ENCODE assay signal across 1 fruit fly cellular context in genomic region chr3R:6881264-6882014, dm6.
A peak's percentile ranks its signal among the peaks of the same experiment; 100 is the strongest.
TF ChIP-seq lines count a peak whose summit lies in the region.

No protein-coding gene starts in this region.

TF ChIP-seq in whole organism, embryonic, 481 proteins besides CTCF, POLR2A, EP300 and RAD21 (continued from another document and continues in another):
- TF ChIP-seq sna (GFP tag; IDR thresholded peaks at IDR 0.05; lab: Robert Waterston, UW; ENCODE audit: partially characterized antibody) (no peak), CG8478 (optimal IDR thresholded peaks at IDR 0.05; lab: Kevin White, UChicago) (no peak), grn (GFP tag; optimal IDR thresholded peaks at IDR 0.05; lab: Kevin White, UChicago) (no peak), CG2129 (GFP tag; IDR thresholded peaks at IDR 0.05; lab: Robert Waterston, UW; ENCODE audit: partially characterized antibody) (no peak), h (optimal IDR thresholded peaks at IDR 0.05; lab: Kevin White, UChicago) (no peak), Ets65A (GFP tag; lab: Kevin White, UChicago) (peak; percentile 90), CG15269 (tag; optimal IDR thresholded peaks at IDR 0.05; lab: Kevin White, UChicago) (no peak), BtbVII (GFP tag; optimal IDR thresholded peaks at IDR 0.05; lab: Kevin White, UChicago) (no peak), p53 (GFP tag; optimal IDR thresholded peaks at IDR 0.05; lab: Kevin White, UChicago) (no peak), CG4730 (GFP tag; IDR thresholded peaks at IDR 0.05; lab: Robert Waterston, UW) (no peak), CG30020 (tag; optimal IDR thresholded peaks at IDR 0.05; lab: Kevin White, UChicago) (no peak), CG18476 (GFP tag; optimal IDR thresholded peaks at IDR 0.05; lab: Kevin White, UChicago) (peak; percentile 98), her (GFP tag; optimal IDR thresholded peaks at IDR 0.05; lab: Kevin White, UChicago) (peak; percentile 21), Gug (GFP tag; IDR thresholded peaks at IDR 0.05; lab: Robert Waterston, UW) (peak; percentile 28; the same call in 2 of the 4 replicates), NK7.1 (GFP tag; optimal IDR thresholded peaks at IDR 0.05; lab: Kevin White, UChicago) (peak; percentile 47), Mad (GFP tag; optimal IDR thresholded peaks at IDR 0.05; lab: Kevin White, UChicago) (peak; percentile 32), Blimp-1 (GFP tag; optimal IDR thresholded peaks at IDR 0.05; lab: Kevin White, UChicago) (peak; percentile 75), MTF-1 (GFP tag; optimal IDR thresholded peaks at IDR 0.05; lab: Kevin White, UChicago; ENCODE audit: borderline replicate concordance) (no peak), CG13424 (tag; optimal IDR thresholded peaks at IDR 0.05; lab: Kevin White, UChicago) (peak; percentile 74), insv (GFP tag; optimal IDR thresholded peaks at IDR 0.05; lab: Kevin White, UChicago) (no peak), zen2 (GFP tag; IDR thresholded peaks at IDR 0.05; lab: Robert Waterston, UW; ENCODE audit: partially characterized antibody) (no peak), CG10431 (GFP tag; optimal IDR thresholded peaks at IDR 0.05; lab: Kevin White, UChicago) (peak; percentile 23), Pdp1 (GFP tag; optimal IDR thresholded peaks at IDR 0.05; lab: Kevin White, UChicago) (peak in 1 of 2 experiments; percentile 42), CG2875 (GFP tag; optimal IDR thresholded peaks at IDR 0.05; lab: Kevin White, UChicago) (peak; percentile 53), Ada2b (GFP tag; IDR thresholded peaks at IDR 0.05; lab: Robert Waterston, UW) (peak; percentile 16; the same call in 1 of the 2 replicates), esg (GFP tag; conservative IDR thresholded peaks at IDR 0.05; lab: Robert Waterston, UW) (peak; percentile 29), Sin3A (optimal IDR thresholded peaks at IDR 0.05; lab: Kevin White, UChicago) (no peak), C15 (GFP tag; IDR thresholded peaks at IDR 0.05; lab: Robert Waterston, UW) (no peak), Sox100B (GFP tag; optimal IDR thresholded peaks at IDR 0.05; lab: Kevin White, UChicago) (peak; percentile 64), CG5953 (GFP tag; IDR thresholded peaks at IDR 0.05; lab: Robert Waterston, UW) (peak; percentile 25; the same call in 1 of the 2 replicates), Atf6 (GFP tag; IDR thresholded peaks at IDR 0.05; lab: Robert Waterston, UW) (no peak; the same call in 1 of the 2 replicates), CG4360 (GFP tag; IDR thresholded peaks at IDR 0.05; lab: Robert Waterston, UW) (no peak), pfk (GFP tag; optimal IDR thresholded peaks at IDR 0.05; lab: Kevin White, UChicago) (no peak), pb (GFP tag; optimal IDR thresholded peaks at IDR 0.05; lab: Kevin White, UChicago) (peak; percentile 14), rib (GFP tag; IDR thresholded peaks at IDR 0.05; lab: Robert Waterston, UW) (no peak), tup (GFP tag; optimal IDR thresholded peaks at IDR 0.05; lab: Kevin White, UChicago) (no peak), CG5180 (GFP tag; optimal IDR thresholded peaks at IDR 0.05; lab: Kevin White, UChicago) (no peak), YL-1 (GFP tag; optimal IDR thresholded peaks at IDR 0.05; lab: Kevin White, UChicago) (no peak), nmo (GFP tag; optimal IDR thresholded peaks at IDR 0.05; lab: Kevin White, UChicago) (peak; percentile 82), unpg (GFP tag; optimal IDR thresholded peaks at IDR 0.05; lab: Kevin White, UChicago) (no peak), CG10274 (GFP tag; optimal IDR thresholded peaks at IDR 0.05; lab: Kevin White, UChicago) (no peak), bbx (GFP tag; IDR thresholded peaks at IDR 0.05; lab: Robert Waterston, UW; ENCODE audit: partially characterized antibody) (no peak), PHDP (tag; optimal IDR thresholded peaks at IDR 0.05; lab: Kevin White, UChicago) (no peak), CG3163 (GFP tag; optimal IDR thresholded peaks at IDR 0.05; lab: Kevin White, UChicago) (no peak), Atf-2 (GFP tag; optimal IDR thresholded peaks at IDR 0.05; lab: Kevin White, UChicago) (peak; percentile 52), CG12299 (tag; optimal IDR thresholded peaks at IDR 0.05; lab: Kevin White, UChicago) (peak; percentile 36), slou (GFP tag; optimal IDR thresholded peaks at IDR 0.05; lab: Kevin White, UChicago) (no peak), CG1647 (GFP tag; optimal IDR thresholded peaks at IDR 0.05; lab: Kevin White, UChicago) (no peak), CG8359 (GFP tag; optimal IDR thresholded peaks at IDR 0.05; lab: Kevin White, UChicago; ENCODE audit: borderline replicate concordance) (peak; percentile 32), lov (optimal IDR thresholded peaks at IDR 0.05; lab: Kevin White, UChicago) (no peak), lov (GFP tag; IDR thresholded peaks at IDR 0.05; lab: Robert Waterston, UW) (peak; percentile 79; the same call in 2 of the 3 replicates), CG3726 (GFP tag; IDR thresholded peaks at IDR 0.05; lab: Robert Waterston, UW) (no peak), Rx (GFP tag; IDR thresholded peaks at IDR 0.05; lab: Robert Waterston, UW) (no peak), gsb-n (tag; optimal IDR thresholded peaks at IDR 0.05; lab: Kevin White, UChicago) (peak; percentile 77), CG18764 (GFP tag; optimal IDR thresholded peaks at IDR 0.05; lab: Kevin White, UChicago) (peak; percentile 2), CG2202 (tag; optimal IDR thresholded peaks at IDR 0.05; lab: Kevin White, UChicago) (peak; percentile 68), Xbp1 (GFP tag; optimal IDR thresholded peaks at IDR 0.05; lab: Kevin White, UChicago) (peak; percentile 70), sisA (GFP tag; IDR thresholded peaks at IDR 0.05; lab: Robert Waterston, UW) (peak; percentile 38; the same call in 1 of the 2 replicates), jing (GFP tag; optimal IDR thresholded peaks at IDR 0.05; lab: Kevin White, UChicago) (peak; percentile 27), CG2889 (GFP tag; IDR thresholded peaks at IDR 0.05; lab: Robert Waterston, UW) (no peak), Oli (tag; optimal IDR thresholded peaks at IDR 0.05; lab: Kevin White, UChicago) (peak; percentile 76), slbo (GFP tag; IDR thresholded peaks at IDR 0.05; lab: Robert Waterston, UW) (no peak), CG2116 (GFP tag; optimal IDR thresholded peaks at IDR 0.05; lab: Kevin White, UChicago) (peak; percentile 28), Myb (GFP tag; optimal IDR thresholded peaks at IDR 0.05; lab: Kevin White, UChicago) (no peak), chm (GFP tag; IDR thresholded peaks at IDR 0.05; lab: Robert Waterston, UW) (peak; percentile 42; the same call in 1 of the 2 replicates), CG12769 (tag; optimal IDR thresholded peaks at IDR 0.05; lab: Kevin White, UChicago) (peak; percentile 9), Tbp (GFP tag; optimal IDR thresholded peaks at IDR 0.05; lab: Kevin White, UChicago) (no peak), salm (tag; optimal IDR thresholded peaks at IDR 0.05; lab: Kevin White, UChicago) (no peak), Ets97D (GFP tag; optimal IDR thresholded peaks at IDR 0.05; lab: Kevin White, UChicago) (no peak), CG12391 (tag; optimal IDR thresholded peaks at IDR 0.05; lab: Kevin White, UChicago) (no peak), en (GFP tag; optimal IDR thresholded peaks at IDR 0.05; lab: Kevin White, UChicago) (peak; percentile 27), CG10321 (GFP tag; IDR thresholded peaks at IDR 0.05; lab: Robert Waterston, UW) (no peak), tin (GFP tag; optimal IDR thresholded peaks at IDR 0.05; lab: Kevin White, UChicago) (peak; percentile 60), dimm (GFP tag; IDR thresholded peaks at IDR 0.05; lab: Robert Waterston, UW) (no peak), Sox102F (GFP tag; optimal IDR thresholded peaks at IDR 0.05; lab: Kevin White, UChicago) (peak; percentile 76), Eip74EF (GFP tag; optimal IDR thresholded peaks at IDR 0.05; lab: Kevin White, UChicago) (no peak), Hmr (GFP tag; optimal IDR thresholded peaks at IDR 0.05; lab: Kevin White, UChicago) (peak; percentile 37), Ssrp (tag; optimal IDR thresholded peaks at IDR 0.05; lab: Kevin White, UChicago) (no peak), tna (GFP tag; IDR thresholded peaks at IDR 0.05; lab: Robert Waterston, UW; ENCODE audit: partially characterized antibody) (no peak), HmgD (GFP tag; optimal IDR thresholded peaks at IDR 0.05; lab: Kevin White, UChicago) (no peak), CG12744 (GFP tag; optimal IDR thresholded peaks at IDR 0.05; lab: Kevin White, UChicago) (peak; percentile 51), CG4707 (GFP tag; optimal IDR thresholded peaks at IDR 0.05; lab: Kevin White, UChicago) (no peak), H15 (GFP tag; IDR thresholded peaks at IDR 0.05; lab: Robert Waterston, UW) (no peak), Bteb2 (GFP tag; optimal IDR thresholded peaks at IDR 0.05; lab: Kevin White, UChicago) (no peak), CG33557 (GFP tag; optimal IDR thresholded peaks at IDR 0.05; lab: Kevin White, UChicago) (peak; percentile 82), CG10565 (GFP tag; optimal IDR thresholded peaks at IDR 0.05; lab: Kevin White, UChicago) (no peak), ewg (GFP tag; optimal IDR thresholded peaks at IDR 0.05; lab: Kevin White, UChicago) (peak; percentile 63), CG12219 (GFP tag; optimal IDR thresholded peaks at IDR 0.05; lab: Kevin White, UChicago) (peak; percentile 54), CG11247 (GFP tag; IDR thresholded peaks at IDR 0.05; lab: Robert Waterston, UW) (no peak), NC2α (GFP tag; optimal IDR thresholded peaks at IDR 0.05; lab: Kevin White, UChicago) (peak; percentile 55), CG8281 (tag; optimal IDR thresholded peaks at IDR 0.05; lab: Kevin White, UChicago) (peak; percentile 20), exex (tag; optimal IDR thresholded peaks at IDR 0.05; lab: Kevin White, UChicago) (no peak), NFAT (GFP tag; IDR thresholded peaks at IDR 0.05; lab: Robert Waterston, UW) (no peak), gsb (GFP tag; IDR thresholded peaks at IDR 0.05; lab: Robert Waterston, UW) (no peak), Drgx (GFP tag; IDR thresholded peaks at IDR 0.05; lab: Robert Waterston, UW) (no peak), mam (GFP tag; optimal IDR thresholded peaks at IDR 0.05; lab: Kevin White, UChicago) (no peak), CG12942 (GFP tag; optimal IDR thresholded peaks at IDR 0.05; lab: Kevin White, UChicago) (peak; percentile 24), cad (GFP tag; optimal IDR thresholded peaks at IDR 0.05; lab: Kevin White, UChicago) (no peak), cg (GFP tag; optimal IDR thresholded peaks at IDR 0.05; lab: Kevin White, UChicago) (no peak), CG6683 (GFP tag; optimal IDR thresholded peaks at IDR 0.05; lab: Kevin White, UChicago) (no peak), tap (tag; optimal IDR thresholded peaks at IDR 0.05; lab: Kevin White, UChicago) (peak; percentile 68), Ptx1 (GFP tag; IDR thresholded peaks at IDR 0.05; lab: Robert Waterston, UW) (no peak; the same call in 1 of the 2 replicates), usp (GFP tag; optimal IDR thresholded peaks at IDR 0.05; lab: Kevin White, UChicago) (no peak), CG9932 (GFP tag; IDR thresholded peaks at IDR 0.05; lab: Robert Waterston, UW) (no peak), Xrp1 (GFP tag; IDR thresholded peaks at IDR 0.05; lab: Robert Waterston, UW) (peak; percentile 85), sob (GFP tag; IDR thresholded peaks at IDR 0.05; lab: Robert Waterston, UW) (no peak), NfI (GFP tag; optimal IDR thresholded peaks at IDR 0.05; lab: Kevin White, UChicago) (no peak), CG9437 (GFP tag; optimal IDR thresholded peaks at IDR 0.05; lab: Kevin White, UChicago) (peak; percentile 48), CG4617 (GFP tag; optimal IDR thresholded peaks at IDR 0.05; lab: Kevin White, UChicago; ENCODE audit: borderline replicate concordance) (no peak), TFAM (GFP tag; optimal IDR thresholded peaks at IDR 0.05; lab: Kevin White, UChicago) (no peak), repo (GFP tag; optimal IDR thresholded peaks at IDR 0.05; lab: Kevin White, UChicago) (peak; percentile 10), MBD-R2 (GFP tag; IDR thresholded peaks at IDR 0.05; lab: Robert Waterston, UW) (no peak), inv (GFP tag; IDR thresholded peaks at IDR 0.05; lab: Robert Waterston, UW; ENCODE audit: partially characterized antibody) (no peak), CG7372 (GFP tag; IDR thresholded peaks at IDR 0.05; lab: Robert Waterston, UW) (0 out of 2 replicates have a peak, but pooled peaks have one; percentile 16), CG11398 (GFP tag; optimal IDR thresholded peaks at IDR 0.05; lab: Kevin White, UChicago) (peak; percentile 49), CG11093 (GFP tag; IDR thresholded peaks at IDR 0.05; lab: Robert Waterston, UW) (0 out of 3 replicates have a peak, but pooled peaks have one; percentile 22), Vsx1 (GFP tag; optimal IDR thresholded peaks at IDR 0.05; lab: Kevin White, UChicago) (no peak), ems (GFP tag; optimal IDR thresholded peaks at IDR 0.05; lab: Kevin White, UChicago) (peak; percentile 34), Opbp (GFP tag; IDR thresholded peaks at IDR 0.05; lab: Robert Waterston, UW; ENCODE audit: partially characterized antibody) (no peak), org-1 (GFP tag; optimal IDR thresholded peaks at IDR 0.05; lab: Kevin White, UChicago) (peak; percentile 51), Asciz (GFP tag; optimal IDR thresholded peaks at IDR 0.05; lab: Kevin White, UChicago) (peak; percentile 33), CkIIα-i1 (GFP tag; IDR thresholded peaks at IDR 0.05; lab: Robert Waterston, UW) (no peak), dan (GFP tag; IDR thresholded peaks at IDR 0.05; lab: Robert Waterston, UW) (peak; percentile 66; the same call in 1 of the 2 replicates), dmrt99B (tag; optimal IDR thresholded peaks at IDR 0.05; lab: Kevin White, UChicago) (peak; percentile 68), CG17568 (GFP tag; optimal IDR thresholded peaks at IDR 0.05; lab: Kevin White, UChicago) (peak; percentile 28), CG10462 (GFP tag; optimal IDR thresholded peaks at IDR 0.05; lab: Kevin White, UChicago) (peak; percentile 40), wdn (GFP tag; IDR thresholded peaks at IDR 0.05; lab: Robert Waterston, UW) (no peak), tll (GFP tag; optimal IDR thresholded peaks at IDR 0.05; lab: Kevin White, UChicago) (peak; percentile 37 to 75), CG8765 (GFP tag; IDR thresholded peaks at IDR 0.05; lab: Robert Waterston, UW) (peak; percentile 39; the same call in 1 of the 2 replicates), CG4854 (GFP tag; optimal IDR thresholded peaks at IDR 0.05; lab: Kevin White, UChicago) (no peak), ato (GFP tag; IDR thresholded peaks at IDR 0.05; lab: Robert Waterston, UW; ENCODE audit: partially characterized antibody) (no peak), CG6689 (GFP tag; IDR thresholded peaks at IDR 0.05; lab: Robert Waterston, UW) (peak; percentile 70)
